Worm (Caenorhabditis elegans) whole organism, dauer: ENCODE results near the gene Y49F6A.11.

Source experiments
- unc-62 ChIP-seq: sonication (generic microtip); optimal IDR thresholded peaks from 2 replicates; lab custom pipeline; 2017; ENCODE audit warnings: missing biosample characterization, missing genetic modification reagents, missing genetic modification characterization

The Y49F6A.11 gene

DNA sequence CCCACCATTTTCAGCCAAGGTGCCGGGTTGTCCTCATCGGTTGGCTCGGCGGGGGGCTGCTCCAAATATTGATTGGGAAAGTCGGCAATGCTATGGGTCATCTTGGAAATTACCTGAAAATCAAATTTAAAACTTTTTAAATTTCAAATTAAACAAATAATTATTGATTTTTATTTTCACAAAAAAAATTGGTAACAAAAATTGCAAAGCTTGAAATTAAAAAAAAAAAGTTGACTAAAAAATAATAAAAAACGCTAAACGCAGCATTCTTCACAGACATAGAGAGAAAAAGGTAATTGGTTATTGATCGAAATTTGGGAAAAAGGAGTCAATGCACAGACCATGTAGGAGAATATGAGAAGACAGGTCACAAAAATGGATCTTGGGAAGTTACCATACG is at the start of gene Y49F6A.11:
TSS of gene Y49F6A.11 (minus strand) at position 101 of the 400 bp plus-strand sequence.
- no peak for TF ChIP-seq unc-62 (GFP tag; lab: Kevin White, UChicago)

DNA sequence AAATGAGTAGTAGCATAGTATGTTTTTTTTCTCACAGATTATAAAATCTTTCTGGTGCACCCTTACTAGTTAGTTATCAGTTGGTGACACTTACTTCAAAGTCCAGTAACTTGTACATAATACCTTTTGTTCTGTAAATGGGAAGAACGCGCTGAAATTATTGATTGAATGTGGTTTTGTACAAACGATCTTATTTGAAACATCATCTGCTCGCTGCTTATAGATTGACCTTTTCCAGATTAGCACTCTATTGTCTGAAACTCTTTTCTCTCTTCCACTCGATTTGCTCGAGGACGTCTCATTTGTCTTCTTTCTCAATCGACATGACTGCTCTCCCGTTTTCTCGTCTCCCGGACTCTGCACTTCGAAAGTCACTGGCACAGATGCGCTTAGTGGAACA is 48.5 kb upstream of the Y49F6A.11 start, which contains the start of gene fbxb-33:
TSS of gene fbxb-33 (plus strand) at position 301 of the 400 bp plus-strand sequence.
- no peak for TF ChIP-seq unc-62 (GFP tag; lab: Kevin White, UChicago)

DNA sequence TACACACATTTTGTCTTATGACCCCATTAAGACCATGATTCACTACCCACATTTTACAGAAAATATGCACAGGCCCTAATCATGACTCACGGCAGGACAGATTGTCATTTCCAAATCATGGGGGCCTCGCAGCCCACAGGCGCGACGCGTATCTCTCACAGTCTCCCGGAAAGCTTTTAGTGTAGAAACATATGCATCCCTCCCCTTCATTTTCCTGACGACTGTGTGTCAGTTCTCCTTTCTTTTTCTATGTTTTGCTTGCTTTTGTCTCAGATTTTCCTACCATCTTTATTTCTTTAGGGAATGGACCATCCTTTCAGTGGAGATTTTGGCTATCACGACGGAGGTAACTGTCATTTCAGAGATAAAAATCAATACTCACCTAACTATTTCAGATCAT is 42.6 kb upstream of the Y49F6A.11 start, which contains the start of gene M151.1:
TSS of gene M151.1 (plus strand) at position 301 of the 400 bp plus-strand sequence.
- no peak for TF ChIP-seq unc-62 (GFP tag; lab: Kevin White, UChicago)

DNA sequence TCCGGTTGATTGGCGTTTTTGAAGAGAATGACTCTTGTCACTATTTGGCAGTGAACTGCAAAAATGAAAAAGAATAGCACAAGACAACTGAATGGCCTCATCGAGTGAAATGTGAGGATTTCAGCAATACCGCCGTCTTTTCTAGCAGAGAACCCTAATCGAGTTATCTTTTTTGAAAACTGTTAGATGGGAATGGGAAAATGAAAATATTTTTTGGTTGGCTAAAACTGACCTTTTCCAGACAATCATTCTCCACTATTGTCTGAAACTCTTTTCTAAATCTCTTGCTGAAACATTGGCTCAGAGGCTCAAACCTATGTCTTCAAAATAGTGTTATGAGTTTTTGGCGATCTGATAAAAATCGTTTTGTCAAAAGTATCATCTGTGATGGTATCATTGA is 41.6 kb upstream of the Y49F6A.11 start, which contains the start of gene M151.10:
TSS of gene M151.10 (minus strand) at position 101 of the 400 bp plus-strand sequence.
- no peak for TF ChIP-seq unc-62 (GFP tag; lab: Kevin White, UChicago)

DNA sequence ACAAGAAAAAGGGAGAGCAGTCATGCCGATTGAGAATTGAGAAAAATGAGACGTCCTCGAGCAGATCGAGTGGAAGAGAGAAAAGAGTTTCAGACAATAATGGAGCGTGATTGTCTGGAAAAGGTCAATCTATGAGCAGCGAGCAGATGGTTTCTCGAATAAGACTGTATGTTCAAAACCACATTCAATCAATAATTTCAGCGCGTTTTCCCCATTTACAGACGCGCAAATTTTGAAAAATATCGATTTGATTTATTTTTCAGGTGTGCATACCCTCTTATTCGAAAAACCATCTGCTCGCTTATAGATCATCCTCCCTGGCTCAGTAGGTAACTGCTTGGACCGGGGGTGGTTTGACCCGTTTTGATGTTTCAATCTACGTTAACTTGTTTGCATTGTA is 40.6 kb upstream of the Y49F6A.11 start, which contains the start of gene fbxb-31:
TSS of gene fbxb-31 (minus strand) at position 101 of the 400 bp plus-strand sequence.
- no peak for TF ChIP-seq unc-62 (GFP tag; lab: Kevin White, UChicago)

DNA sequence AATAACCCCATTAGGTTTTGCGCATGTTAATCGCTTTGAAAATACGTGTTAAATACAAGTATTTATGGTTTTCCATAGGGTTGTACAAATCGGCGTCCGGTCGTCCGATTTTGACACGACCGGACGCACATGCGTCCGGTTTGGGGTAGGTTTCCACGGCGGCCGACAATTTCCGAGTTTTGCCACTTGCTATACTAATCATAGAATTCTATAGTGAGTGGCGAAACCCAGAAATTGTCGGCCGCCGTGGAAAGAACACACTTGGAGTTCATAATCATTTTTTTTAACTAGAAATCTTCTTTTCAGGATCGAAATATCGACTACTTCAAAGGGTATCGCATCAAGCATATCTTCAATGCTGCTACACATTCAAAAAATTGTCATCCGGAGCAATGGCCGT is 36.1 kb upstream of the Y49F6A.11 start:
- no peak for TF ChIP-seq unc-62 (GFP tag; lab: Kevin White, UChicago)

DNA sequence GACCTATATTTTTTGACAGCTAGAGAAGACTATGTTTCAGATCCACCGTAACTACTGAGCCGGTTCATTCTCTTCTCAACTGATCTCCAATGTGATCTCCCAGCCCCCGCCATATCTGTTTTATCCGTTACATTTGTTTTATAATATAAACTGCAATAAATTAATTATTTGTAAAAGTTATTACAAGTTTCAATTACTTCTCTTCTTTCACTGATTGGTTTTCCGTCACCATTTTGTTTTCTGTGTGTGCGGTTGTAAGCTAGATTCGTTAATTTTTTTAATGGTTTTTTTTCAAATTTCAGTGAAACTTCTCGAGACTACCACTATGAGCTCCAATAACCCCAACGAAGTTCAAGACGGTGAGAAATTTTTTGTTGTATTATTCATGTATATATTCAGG is 32.2 kb upstream of the Y49F6A.11 start, which contains the start of gene M151.2:
TSS of gene M151.2 (plus strand) at position 301 of the 400 bp plus-strand sequence.
- no peak for TF ChIP-seq unc-62 (GFP tag; lab: Kevin White, UChicago)

DNA sequence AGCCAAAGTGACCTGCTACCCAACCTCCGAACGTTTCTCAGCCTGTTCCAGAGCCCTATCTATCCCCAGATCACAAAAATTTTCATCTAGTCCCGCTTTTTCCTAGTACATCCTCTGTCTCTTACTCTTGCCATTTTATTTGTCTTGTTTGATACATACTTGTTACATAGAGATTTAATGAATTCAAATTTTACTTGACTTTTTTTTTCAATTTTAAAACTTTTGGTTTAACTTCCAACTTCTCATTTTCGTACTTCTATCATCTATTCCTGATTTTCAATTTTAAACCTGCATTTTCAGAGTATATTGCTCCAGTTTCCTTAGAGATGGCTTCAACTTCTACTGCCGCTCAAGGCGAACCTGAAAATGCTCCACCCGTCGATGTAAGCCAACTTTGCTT is 28.3 kb upstream of the Y49F6A.11 start, which contains the start of gene M151.3:
TSS of gene M151.3 (plus strand) at position 301 of the 400 bp plus-strand sequence.
- TF ChIP-seq unc-62 (GFP tag; lab: Kevin White, UChicago) = no peak

DNA sequence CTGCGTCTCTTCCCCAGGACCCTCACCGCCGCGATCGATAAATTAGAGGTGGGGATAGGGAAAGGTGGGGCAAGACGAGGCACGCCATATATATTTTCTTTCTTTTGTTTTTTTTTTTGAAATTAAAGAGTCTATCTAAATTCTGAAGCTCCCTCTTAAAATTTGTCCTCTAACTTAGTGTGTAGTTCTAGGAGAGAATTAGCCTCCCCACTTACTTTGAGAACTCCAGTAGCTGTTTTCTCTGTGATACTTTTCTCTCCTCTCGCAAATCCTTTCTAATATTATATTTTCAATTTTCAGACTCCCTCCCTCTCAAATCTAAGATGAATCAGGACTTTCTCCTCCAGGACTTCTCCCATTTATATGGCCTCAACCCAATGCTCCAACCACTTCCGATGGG is 23.4 kb upstream of the Y49F6A.11 start, which contains the start of gene M151.7:
TSS of gene M151.7 (plus strand) at position 301 of the 400 bp plus-strand sequence.
- TF ChIP-seq unc-62 (GFP tag; lab: Kevin White, UChicago) = no peak

DNA sequence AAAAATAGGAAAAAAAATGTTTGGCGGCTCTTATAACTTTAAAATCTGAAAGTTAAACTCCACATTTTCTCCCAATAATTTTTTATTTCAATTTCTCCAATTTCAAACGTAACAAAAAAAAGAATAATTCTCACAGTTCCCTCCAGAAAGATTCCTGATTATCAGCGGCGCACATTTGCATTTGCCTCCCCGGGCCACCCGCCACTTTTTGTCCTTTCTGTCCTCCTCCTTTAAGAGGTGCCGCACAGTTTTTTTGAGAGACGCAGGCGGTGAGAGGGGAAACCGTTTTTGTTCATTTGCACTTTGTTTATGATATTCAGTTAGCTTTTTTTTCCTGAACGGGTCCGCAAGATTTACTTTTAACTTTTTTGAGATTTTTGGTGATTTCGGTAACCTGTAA is 22.2 kb upstream of the Y49F6A.11 start:
- TF ChIP-seq unc-62 (GFP tag; lab: Kevin White, UChicago) = no peak

DNA sequence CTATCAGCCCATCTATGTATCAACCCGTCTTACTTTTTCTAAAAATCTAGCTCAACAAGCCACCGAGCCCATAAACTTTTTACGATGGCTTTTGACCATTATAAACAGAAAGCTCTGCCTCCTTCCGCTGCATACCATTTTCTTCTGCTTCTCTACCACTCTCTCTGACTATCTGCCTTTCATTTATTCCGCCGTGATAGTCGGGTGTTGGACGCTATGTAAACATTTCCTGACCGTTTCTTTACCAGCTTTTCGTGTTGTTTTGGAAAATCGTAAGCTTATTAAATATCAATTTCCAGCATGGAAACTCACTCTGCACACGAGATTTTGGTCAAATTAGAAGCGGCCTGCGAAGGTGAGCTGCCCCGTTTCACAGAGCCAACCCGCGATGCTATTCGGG is 18.9 kb upstream of the Y49F6A.11 start, which contains the start of gene F40E12.1:
TSS of gene F40E12.1 (plus strand) at position 301 of the 400 bp plus-strand sequence.
- no peak for TF ChIP-seq unc-62 (GFP tag; lab: Kevin White, UChicago)

DNA sequence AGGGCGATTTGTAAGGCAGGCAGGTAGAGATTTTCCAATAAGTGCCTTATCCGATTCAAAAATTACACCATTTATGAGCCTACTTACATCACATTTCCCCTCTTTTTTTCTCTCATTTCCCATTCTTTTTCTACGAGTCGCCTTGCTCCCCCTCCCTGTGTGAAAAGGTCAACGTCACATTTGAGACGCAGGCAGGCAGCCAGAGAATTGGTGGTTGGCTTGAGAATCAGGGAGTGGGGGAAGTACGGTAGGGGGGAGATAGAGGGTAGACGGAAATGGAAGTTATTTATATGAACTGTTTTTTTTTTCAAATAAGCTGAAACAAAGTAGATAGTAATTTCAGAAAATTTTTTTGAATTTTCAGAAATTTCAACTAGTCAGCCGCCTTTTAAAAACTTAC is 18.0 kb upstream of the Y49F6A.11 start:
- no peak for TF ChIP-seq unc-62 (GFP tag; lab: Kevin White, UChicago)

DNA sequence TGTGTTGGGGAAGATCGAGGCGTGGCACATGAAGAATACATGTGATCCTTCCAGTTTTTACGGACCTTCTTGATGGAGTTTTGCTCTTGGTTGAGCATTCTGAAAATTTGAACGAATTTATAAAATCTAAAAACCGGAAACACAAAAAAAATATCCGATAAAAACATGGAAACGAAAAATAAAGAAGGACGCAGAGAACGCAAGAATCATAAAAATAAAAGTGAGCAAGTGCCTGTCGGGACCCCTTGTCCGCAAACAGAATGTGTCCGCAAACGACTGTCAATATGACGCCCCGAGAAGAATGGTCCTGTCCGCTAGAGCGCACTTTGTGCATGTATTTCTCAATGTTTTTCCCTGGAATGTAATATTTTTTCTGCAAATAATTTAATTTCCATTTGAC is 11.1 kb upstream of the Y49F6A.11 start, which contains the start of gene Y49F6A.5:
TSS of gene Y49F6A.5 (minus strand) at position 101 of the 400 bp plus-strand sequence.
- TF ChIP-seq unc-62 (GFP tag; lab: Kevin White, UChicago) = no peak

DNA sequence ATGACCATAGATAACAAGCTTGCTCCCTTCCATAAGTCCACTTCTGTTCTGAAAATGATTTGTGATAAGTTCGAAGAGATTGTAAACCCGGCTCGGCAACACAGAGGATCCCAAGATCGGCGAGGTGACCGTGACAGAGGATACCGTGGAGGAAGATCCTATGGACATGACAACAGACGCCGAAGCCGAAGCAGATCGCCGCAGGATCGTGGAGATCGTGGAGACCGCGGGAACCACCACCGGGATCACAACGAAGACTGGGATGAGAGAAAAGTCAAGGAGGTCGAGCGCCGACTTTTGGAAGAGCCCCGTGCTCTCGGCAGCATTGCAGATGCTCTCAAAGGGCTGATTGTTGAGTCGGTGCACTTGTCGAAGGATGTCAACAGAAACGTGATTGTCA is 6.0 kb upstream of the Y49F6A.11 start:
- no peak for TF ChIP-seq unc-62 (GFP tag; lab: Kevin White, UChicago)

DNA sequence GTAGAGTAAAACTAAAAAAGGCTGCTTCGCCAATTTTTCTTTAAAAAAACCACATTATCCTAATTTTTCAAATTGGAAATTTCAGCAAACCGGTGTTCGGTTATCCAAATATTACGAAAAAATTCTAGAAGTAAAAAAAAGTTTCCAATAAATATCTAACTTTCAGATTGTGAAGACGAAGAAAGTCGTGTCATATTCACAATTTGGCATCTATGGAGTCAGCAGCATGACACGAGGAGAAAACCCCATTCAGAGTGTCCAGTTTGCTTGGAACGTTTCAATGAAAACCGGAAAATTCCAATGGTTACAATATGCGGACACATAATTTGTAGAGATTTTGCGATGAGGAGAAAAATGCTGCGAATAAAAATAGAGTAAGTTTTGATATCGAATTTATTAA is 3.3 kb downstream of the Y49F6A.11 start, which contains the start of gene Y49F6A.12:
TSS of gene Y49F6A.12 (plus strand) at position 301 of the 400 bp plus-strand sequence.
- TF ChIP-seq unc-62 (GFP tag; lab: Kevin White, UChicago) = no peak

DNA sequence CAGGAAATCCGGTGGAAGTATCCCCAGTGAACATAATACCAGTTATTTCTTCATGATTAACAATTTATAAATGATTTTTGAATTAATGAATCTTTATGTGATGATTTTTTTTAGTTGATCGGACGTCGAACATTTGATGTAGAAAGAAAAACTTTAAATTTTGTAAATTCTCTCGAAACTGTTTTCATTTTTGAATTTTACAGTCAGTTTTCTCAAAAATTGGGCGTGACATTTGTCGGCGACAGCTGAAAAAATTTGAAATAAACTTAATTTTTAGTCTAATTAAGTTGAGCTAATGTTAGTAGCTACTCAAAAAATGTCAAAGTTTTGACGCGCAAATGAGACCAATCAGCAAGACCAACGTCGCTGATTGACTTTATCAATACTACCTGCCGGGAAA is 15.2 kb downstream of the Y49F6A.11 start, which contains the start of gene srh-60:
TSS of gene srh-60 (plus strand) at position 301 of the 400 bp plus-strand sequence.
- TF ChIP-seq unc-62 (GFP tag; lab: Kevin White, UChicago) = no peak

DNA sequence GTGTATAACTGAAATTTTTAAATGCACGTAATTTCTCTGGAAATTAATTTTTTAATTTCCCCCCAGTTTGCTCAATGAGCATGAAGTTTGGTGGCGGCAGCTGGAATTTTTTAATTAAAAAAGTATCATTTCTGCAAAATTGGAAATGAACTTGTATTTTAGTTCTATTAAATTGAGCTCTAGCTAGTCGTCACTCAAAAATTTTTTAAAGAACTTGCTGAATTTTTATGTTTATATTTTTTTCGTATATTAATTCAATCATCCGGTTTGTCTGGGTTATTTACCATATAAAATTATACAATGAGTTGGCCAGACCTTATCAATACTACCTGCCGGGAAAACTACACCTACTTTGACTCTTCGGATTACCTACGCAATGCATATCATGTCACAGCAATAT is 16.9 kb downstream of the Y49F6A.11 start, which contains the start of gene srh-59:
TSS of gene srh-59 (plus strand) at position 301 of the 400 bp plus-strand sequence.
- TF ChIP-seq unc-62 (GFP tag; lab: Kevin White, UChicago) = no peak
